Fruit fly (Drosophila melanogaster) whole organism: ENCODE data around the gene CG15445.

Experiments
- CG8478 ChIP-seq: fragments of >200 bp; optimal IDR thresholded peaks from 2 replicates; lab custom pipeline; 2018; ENCODE audit warnings: inconsistent platforms
- Dll ChIP-seq: fragments of >200 bp; optimal IDR thresholded peaks from 2 replicates; lab custom pipeline; 2017
- EcR ChIP-seq, 2 experiments: fragments of >200 bp; optimal IDR thresholded peaks; 2 replicates each; lab custom pipeline; 2017; ENCODE audit warnings: missing biosample characterization in 2 of 2, missing genetic modification characterization in 2 of 2, missing genetic modification reagents in 2 of 2
- pan ChIP-seq: fragments of >200 bp; optimal IDR thresholded peaks from 2 replicates; lab custom pipeline; 2017
- psq ChIP-seq: fragments of >200 bp; optimal IDR thresholded peaks from 2 replicates; lab custom pipeline; 2017
- usp ChIP-seq: fragments of >200 bp; optimal IDR thresholded peaks from 2 replicates; lab custom pipeline; 2017; ENCODE audit warnings: missing biosample characterization, missing genetic modification characterization, mixed read lengths

Gene CG15445

DNA sequence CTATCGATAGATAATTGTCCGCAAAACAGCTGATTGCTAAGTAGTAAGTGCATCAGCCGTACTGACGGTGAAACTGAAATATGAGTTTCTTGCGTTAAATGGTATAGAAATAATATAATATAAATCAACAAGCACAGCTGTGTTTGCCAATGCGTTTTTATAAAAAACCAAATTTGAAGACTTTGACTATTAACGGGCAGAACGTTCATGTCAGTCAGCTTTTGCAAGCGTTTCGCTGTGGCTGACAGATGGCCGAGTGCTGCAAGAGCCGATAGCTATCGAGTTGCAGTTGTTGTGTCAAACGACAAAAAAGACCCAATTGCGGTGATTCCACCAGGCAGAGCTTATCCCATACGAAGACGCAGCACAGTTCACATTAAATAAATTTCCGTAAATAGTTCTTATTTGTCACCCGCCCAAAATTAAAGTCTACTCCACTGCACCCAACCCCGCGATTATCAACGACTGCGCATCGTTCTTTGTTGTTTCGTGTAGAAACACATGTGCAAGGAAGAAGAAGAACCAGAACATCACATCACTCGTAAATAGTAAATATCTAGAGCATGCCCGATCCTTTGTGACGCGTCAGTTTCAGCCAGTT lies at the start of gene CG15445, which contains the start of gene unc:
TSS of gene CG15445 (plus strand) at position 296 of the 601 bp plus-strand sequence.
TSS of gene unc (minus strand) at position 51 of the 601 bp plus-strand sequence.
- TF ChIP-seq EcR (GFP tag; optimal IDR thresholded peaks at IDR 0.05; lab: Kevin White, UChicago) (no peak), Dll (lab: Kevin White, UChicago) (no peak), pan (lab: Kevin White, UChicago) (no peak)

DNA sequence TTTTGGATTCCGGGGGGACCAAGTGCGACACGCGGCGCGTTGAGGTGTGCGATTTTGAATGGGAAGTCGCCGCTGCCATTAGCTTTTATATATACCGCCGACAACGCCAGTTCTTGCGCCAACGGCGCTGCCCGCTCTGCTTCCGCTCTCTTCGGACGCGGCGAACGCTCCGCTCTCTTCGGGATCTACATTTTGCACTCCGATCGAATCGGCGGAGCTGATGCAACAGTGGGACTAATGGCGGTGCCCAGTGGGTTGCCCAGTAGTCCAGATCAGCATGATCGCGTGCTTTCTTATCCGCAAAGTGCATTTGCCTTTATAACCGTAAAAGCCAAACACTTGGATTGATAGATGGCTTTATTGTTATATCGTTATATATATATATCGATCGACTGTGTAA lies 49.5 kb upstream of the CG15445 start, which contains the start of gene CG32512:
TSS of gene CG32512 (minus strand) at position 67 of the 400 bp plus-strand sequence.
- no peak for TF ChIP-seq psq (lab: Kevin White, UChicago)
- TF ChIP-seq EcR (GFP tag; optimal IDR thresholded peaks at IDR 0.05; lab: Kevin White, UChicago), result no peak
- no peak for TF ChIP-seq pan (lab: Kevin White, UChicago)
- no peak for TF ChIP-seq Dll (lab: Kevin White, UChicago)
- TF ChIP-seq usp (GFP tag; lab: Kevin White, UChicago), result no peak
- TF ChIP-seq CG8478 (lab: Kevin White, UChicago), result no peak

- TF ChIP-seq CG8478 (lab: Kevin White, UChicago), result no peak
- TF ChIP-seq Dll (lab: Kevin White, UChicago), result no peak
- TF ChIP-seq pan (lab: Kevin White, UChicago), result no peak
- no peak for TF ChIP-seq psq (lab: Kevin White, UChicago)
- no peak for TF ChIP-seq EcR (GFP tag; optimal IDR thresholded peaks at IDR 0.05; lab: Kevin White, UChicago)
- TF ChIP-seq usp (GFP tag; lab: Kevin White, UChicago), result no peak
Observed at dm6 chrX:21067908-21068307, 49.1 kb upstream of the CG15445 start.

DNA sequence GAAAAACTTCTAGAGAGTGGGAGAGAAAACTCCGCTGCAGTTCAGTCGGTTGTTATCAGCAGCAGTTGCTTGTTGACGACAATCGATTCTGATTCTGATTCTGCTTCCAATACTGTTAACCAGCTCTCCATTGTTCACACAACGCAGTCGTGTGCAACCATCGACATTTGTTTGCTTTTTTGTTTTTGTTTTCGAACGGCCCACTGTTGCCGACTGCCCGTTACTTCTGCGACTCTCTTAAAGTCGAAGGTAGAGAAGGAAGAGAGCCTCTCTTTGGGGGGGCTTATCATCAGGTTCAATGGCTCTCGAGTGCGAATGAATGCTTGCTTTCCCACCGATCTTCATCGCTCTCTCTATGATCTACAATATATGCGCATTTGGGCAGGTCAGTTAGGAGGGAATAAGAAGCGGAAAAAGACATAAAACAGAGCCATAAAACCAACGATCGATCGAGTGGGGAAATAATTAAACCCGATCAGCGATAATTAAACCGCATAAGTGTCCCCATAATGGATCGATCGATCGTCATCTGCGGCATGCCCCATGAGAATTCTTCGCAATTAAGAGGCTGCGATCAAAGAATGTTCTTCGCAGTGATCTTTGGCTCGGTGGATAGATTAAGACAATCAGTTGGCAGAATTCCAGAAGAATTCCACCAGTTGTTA lies 45.1 kb upstream of the CG15445 start:
- TF ChIP-seq pan (lab: Kevin White, UChicago) (no peak), EcR (GFP tag; optimal IDR thresholded peaks at IDR 0.05; lab: Kevin White, UChicago) (peak; percentile 35 to 73)

DNA sequence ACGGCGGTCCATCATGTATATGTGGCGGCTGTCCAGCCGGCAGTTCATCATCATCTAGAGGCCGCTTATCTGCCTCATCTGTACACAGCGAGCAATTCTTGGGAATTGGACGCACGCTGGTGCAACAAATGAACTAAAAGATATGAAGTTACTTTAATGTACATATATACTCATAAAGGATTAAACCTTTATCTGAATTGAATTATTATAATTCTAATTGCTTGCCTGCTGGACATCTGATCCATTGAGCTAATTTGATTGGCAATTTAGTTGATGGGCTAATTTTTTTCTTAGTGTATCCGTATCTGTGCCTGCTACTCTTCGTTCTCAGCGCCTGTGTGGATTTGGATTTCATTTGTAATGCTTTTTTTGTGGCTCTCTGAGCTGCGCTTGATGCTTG lies 44.0 kb upstream of the CG15445 start:
- TF ChIP-seq CG8478 (lab: Kevin White, UChicago) (no peak), EcR (GFP tag; optimal IDR thresholded peaks at IDR 0.05; lab: Kevin White, UChicago) (peak in 1 of 2 experiments; percentile 13)

DNA sequence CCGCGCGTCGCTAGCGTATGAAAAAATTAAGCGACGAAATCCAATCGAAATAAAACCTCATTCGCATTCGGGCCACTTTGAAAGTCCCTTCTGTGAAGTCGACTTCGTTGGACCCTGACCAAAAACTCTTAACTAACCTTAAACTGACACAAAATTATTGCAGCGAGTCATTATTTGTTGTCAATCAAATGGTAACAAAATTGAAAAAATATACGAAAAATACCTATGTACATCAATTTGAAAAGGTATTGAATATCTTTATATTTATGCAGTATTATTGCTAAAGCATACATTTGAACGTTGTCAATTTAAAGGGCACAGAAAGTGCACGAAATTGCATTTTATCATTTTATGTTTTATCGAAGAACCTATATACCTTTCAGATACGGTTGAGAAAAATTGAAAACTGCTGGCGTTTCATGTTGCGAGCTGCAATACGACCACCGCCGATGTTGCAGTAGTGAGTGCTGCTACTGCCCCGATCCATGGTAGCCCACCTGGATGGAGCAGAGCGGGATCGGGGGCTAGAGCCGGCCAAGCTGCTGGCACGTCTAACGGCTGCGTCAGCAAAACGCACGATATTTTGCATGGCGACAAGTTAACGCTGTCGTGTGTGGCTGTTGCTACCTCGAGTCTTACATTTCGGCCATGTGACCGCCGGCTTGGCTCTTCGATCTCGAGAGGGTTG lies 43.2 kb upstream of the CG15445 start:
- TF ChIP-seq Dll (lab: Kevin White, UChicago), result no peak
- TF ChIP-seq EcR (GFP tag; optimal IDR thresholded peaks at IDR 0.05; lab: Kevin White, UChicago), result no peak
- no peak for TF ChIP-seq CG8478 (lab: Kevin White, UChicago)
- TF ChIP-seq pan (lab: Kevin White, UChicago), result no peak
- TF ChIP-seq usp (GFP tag; lab: Kevin White, UChicago), result no peak
- TF ChIP-seq psq (lab: Kevin White, UChicago), result no peak

DNA sequence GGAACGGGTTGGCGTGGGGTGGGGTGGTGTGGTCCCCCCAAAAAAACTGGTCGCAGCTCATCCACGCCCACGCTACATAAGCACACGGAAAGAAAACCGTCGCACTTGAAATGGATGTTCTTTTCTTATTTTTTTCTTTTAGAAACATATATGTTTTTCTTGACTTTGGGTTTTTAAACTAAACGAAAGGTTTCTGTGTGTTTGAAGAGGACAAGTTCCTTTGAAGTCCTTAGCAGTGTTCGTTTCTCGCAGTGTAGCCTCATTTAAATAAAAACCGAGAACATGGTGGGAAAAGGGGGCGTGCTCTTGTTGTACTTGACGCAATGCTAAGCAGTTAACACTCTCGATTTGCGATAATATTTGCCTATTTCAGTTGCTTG lies 42.6 kb upstream of the CG15445 start:
- no peak for TF ChIP-seq CG8478 (lab: Kevin White, UChicago)
- TF ChIP-seq EcR (GFP tag; optimal IDR thresholded peaks at IDR 0.05; lab: Kevin White, UChicago), result no peak
- TF ChIP-seq pan (lab: Kevin White, UChicago), result no peak
- no peak for TF ChIP-seq psq (lab: Kevin White, UChicago)
- TF ChIP-seq usp (GFP tag; lab: Kevin White, UChicago), result no peak
- TF ChIP-seq Dll (lab: Kevin White, UChicago), result no peak

- TF ChIP-seq usp (GFP tag; lab: Kevin White, UChicago), result no peak
- TF ChIP-seq CG8478 (lab: Kevin White, UChicago), result no peak
- no peak for TF ChIP-seq pan (lab: Kevin White, UChicago)
- TF ChIP-seq EcR (GFP tag; optimal IDR thresholded peaks at IDR 0.05; lab: Kevin White, UChicago), result no peak
- TF ChIP-seq psq (lab: Kevin White, UChicago), result no peak
Observed at dm6 chrX:21080335-21080734, 36.6 kb upstream of the CG15445 start.

DNA sequence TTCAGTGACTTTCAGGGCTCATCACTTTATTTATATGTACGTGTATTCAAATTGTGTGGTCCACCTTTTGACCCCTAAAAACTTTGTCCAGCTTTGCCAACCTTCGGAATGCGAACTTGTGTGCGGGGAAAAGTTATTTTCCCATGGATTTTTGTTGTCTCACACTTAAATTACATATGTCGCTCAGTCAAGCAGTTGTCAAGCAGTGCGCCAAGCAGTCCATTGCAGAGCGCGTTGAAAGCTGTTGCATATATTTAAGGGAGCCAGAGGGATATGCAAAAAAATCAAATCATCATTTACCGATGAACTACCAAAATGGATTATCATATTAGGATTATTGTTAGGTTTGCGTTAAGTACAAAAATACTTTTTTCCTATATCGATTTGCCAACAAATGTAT lies 33.7 kb upstream of the CG15445 start:
- no peak for TF ChIP-seq psq (lab: Kevin White, UChicago)
- TF ChIP-seq EcR (GFP tag; optimal IDR thresholded peaks at IDR 0.05; lab: Kevin White, UChicago), result no peak
- TF ChIP-seq Dll (lab: Kevin White, UChicago), result no peak
- no peak for TF ChIP-seq usp (GFP tag; lab: Kevin White, UChicago)
- TF ChIP-seq pan (lab: Kevin White, UChicago), result no peak
- no peak for TF ChIP-seq CG8478 (lab: Kevin White, UChicago)

dm6 chrX:21093544-21093943 lies 23.4 kb upstream of the CG15445 start, which contains the start of gene stg1:
TSS of gene stg1 (plus strand) at chrX:21093844.
- no peak for TF ChIP-seq EcR (GFP tag; optimal IDR thresholded peaks at IDR 0.05; lab: Kevin White, UChicago)
- TF ChIP-seq psq (lab: Kevin White, UChicago), result no peak
- TF ChIP-seq pan (lab: Kevin White, UChicago), result no peak
- TF ChIP-seq CG8478 (lab: Kevin White, UChicago), result no peak
- TF ChIP-seq Dll (lab: Kevin White, UChicago), result no peak
- TF ChIP-seq usp (GFP tag; lab: Kevin White, UChicago), result no peak

- TF ChIP-seq Dll (lab: Kevin White, UChicago), result no peak
- no peak for TF ChIP-seq usp (GFP tag; lab: Kevin White, UChicago)
- TF ChIP-seq CG8478 (lab: Kevin White, UChicago), result no peak
- no peak for TF ChIP-seq EcR (GFP tag; optimal IDR thresholded peaks at IDR 0.05; lab: Kevin White, UChicago)
- no peak for TF ChIP-seq pan (lab: Kevin White, UChicago)
- no peak for TF ChIP-seq psq (lab: Kevin White, UChicago)
Observed at dm6 chrX:21102106-21102505, 14.9 kb upstream of the CG15445 start, which contains the start of gene CG15446. TSS of gene CG15446 (minus strand) at chrX:21102206.
